Worm (Caenorhabditis elegans): ENCODE data around the gene T19H5.7.

DNA sequence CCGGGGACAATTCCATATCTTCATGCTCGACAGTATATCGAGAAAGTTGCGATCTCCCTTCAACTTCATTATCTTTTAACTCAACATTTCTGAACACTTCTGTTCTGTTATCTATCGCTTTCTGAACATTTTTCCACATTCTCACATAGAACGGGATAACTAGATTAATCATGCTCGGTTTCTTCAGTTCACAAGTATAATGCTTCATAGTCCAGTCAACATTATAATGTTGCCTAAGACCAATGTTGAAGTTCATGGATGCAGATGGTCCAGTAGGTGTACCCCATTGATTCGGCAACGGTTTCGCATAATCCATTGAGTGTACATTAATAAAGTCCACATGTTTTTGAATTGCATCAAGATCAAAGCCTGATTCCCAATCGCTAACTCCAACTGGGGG lies 41.1 kb downstream of the T19H5.7 start:
- no peak for TF ChIP-seq R02D3.7 (tag; optimal IDR thresholded peaks at IDR 0.05)
- no peak for TF ChIP-seq nhr-6 (tag; optimal IDR thresholded peaks at IDR 0.05)
- no peak for TF ChIP-seq egl-27 (tag; optimal IDR thresholded peaks at IDR 0.05)
- TF ChIP-seq alr-1 (tag; optimal IDR thresholded peaks at IDR 0.05) = no peak
- TF ChIP-seq nhr-21 (tag; optimal IDR thresholded peaks at IDR 0.05) = no peak
- no peak for TF ChIP-seq ztf-11 (tag; optimal IDR thresholded peaks at IDR 0.05)
- TF ChIP-seq ztf-1 (GFP tag; conservative IDR thresholded peaks at IDR 0.05) = no peak
- TF ChIP-seq ama-1 (optimal IDR thresholded peaks at IDR 0.05) = no peak
- no peak for TF ChIP-seq ceh-82 (tag; optimal IDR thresholded peaks at IDR 0.05)
- no peak for TF ChIP-seq lin-39 (tag; optimal IDR thresholded peaks at IDR 0.05)

Measured in whole organism, L2 larva.